Worm (Caenorhabditis elegans) whole organism, L4 larva: Measurements from ENCODE around the gene nspg-4.

Source experiments
- F26F4.8 ChIP-seq: fragments of 200-800 bp; sonication (Bioruptor generic); conservative IDR thresholded peaks from 2 replicates; pipeline ENCODE4 v1.3.6; 2022; ENCODE audit warnings: missing genetic modification characterization, missing compliant biosample characterization
- F49E8.2 ChIP-seq: sonication (generic microtip); optimal IDR thresholded peaks from 2 replicates; lab custom pipeline; 2016; ENCODE audit warnings: missing compliant biosample characterization, mild to moderate bottlenecking, missing genetic modification characterization, borderline replicate concordance
- Y105C5A.15 ChIP-seq: fragments of 200-800 bp; sonication (Bioruptor generic); IDR thresholded peaks from 2 replicates; pipeline ENCODE4 v1.3.6; 2022; ENCODE audit warnings: missing genetic modification characterization, missing compliant biosample characterization
- aha-1 ChIP-seq: fragments of 150-350 bp; peaks from one replicate; lab custom pipeline; 2014; ENCODE audit warnings: missing biosample characterization, missing genetic modification characterization
- aly-2 ChIP-seq: sonication (generic microtip); optimal IDR thresholded peaks from 2 replicates; lab custom pipeline; 2018; ENCODE audit warnings: missing biosample characterization, missing genetic modification characterization
- ama-1 ChIP-seq: fragments of 150-350 bp; optimal IDR thresholded peaks from 2 replicates; lab custom pipeline; 2014; ENCODE audit warnings: inconsistent platforms, mixed read lengths
- ceh-28 ChIP-seq: fragments of 150-350 bp; optimal IDR thresholded peaks from 2 replicates; lab custom pipeline; 2014; ENCODE audit warnings: missing biosample characterization, missing genetic modification reagents, missing genetic modification characterization
- ceh-32 ChIP-seq: sonication (generic microtip); optimal IDR thresholded peaks from 2 replicates; lab custom pipeline; 2016; ENCODE audit warnings: mild to moderate bottlenecking, missing genetic modification characterization, missing compliant biosample characterization; ENCODE audit not compliant: poor library complexity
- ces-1 ChIP-seq: fragments of 150-350 bp; sonication (generic microtip); optimal IDR thresholded peaks from 4 replicates; lab custom pipeline; 2014; ENCODE audit warnings: missing biosample characterization, missing genetic modification reagents, missing genetic modification characterization
- cey-2 ChIP-seq: sonication (generic microtip); optimal IDR thresholded peaks from 3 replicates; lab custom pipeline; 2017; ENCODE audit warnings: missing genetic modification characterization, mild to moderate bottlenecking, missing compliant biosample characterization, antibody characterized with exemption, borderline replicate concordance; ENCODE audit not compliant: insufficient read depth
- daf-16 ChIP-seq, 3 experiments: sonication (generic microtip); optimal IDR thresholded peaks; 2 replicates each; lab custom pipeline; 2016 to 2017; ENCODE audit warnings: missing genetic modification characterization in 3 of 3, missing genetic modification reagents in 3 of 3, mild to moderate bottlenecking in 2 of 3, missing compliant biosample characterization in 2 of 3, missing biosample characterization in 1 of 3, moderate library complexity in 1 of 3
- daf-19 ChIP-seq: fragments of 200-800 bp; sonication (Bioruptor generic); conservative IDR thresholded peaks from 2 replicates; pipeline ENCODE4 v1.3.6; 2022; ENCODE audit warnings: missing genetic modification characterization, missing compliant biosample characterization
- duxl-1 ChIP-seq: sonication (generic microtip); optimal IDR thresholded peaks from 2 replicates; lab custom pipeline; 2016; ENCODE audit warnings: mild to moderate bottlenecking, missing genetic modification characterization, moderate library complexity, missing compliant biosample characterization; ENCODE audit not compliant: poor library complexity
- egl-27 ChIP-seq: sonication (generic microtip); optimal IDR thresholded peaks from 3 replicates; lab custom pipeline; 2017; ENCODE audit warnings: missing biosample characterization, missing genetic modification reagents, missing genetic modification characterization
- fos-1 ChIP-seq: fragments of 150-350 bp; optimal IDR thresholded peaks from 2 replicates; lab custom pipeline; 2014; ENCODE audit warnings: missing biosample characterization, missing genetic modification characterization
- hlh-30 ChIP-seq: sonication (generic microtip); optimal IDR thresholded peaks from 2 replicates; lab custom pipeline; 2017; ENCODE audit warnings: antibody characterized with exemption, mild to moderate bottlenecking, missing genetic modification characterization, missing compliant biosample characterization; ENCODE audit not compliant: insufficient read depth
- lim-7 ChIP-seq: fragments of 200-800 bp; sonication (Bioruptor generic); IDR thresholded peaks from 2 replicates; pipeline ENCODE4 v1.3.6; 2022; ENCODE audit warnings: missing genetic modification characterization, missing compliant biosample characterization
- lin-38 ChIP-seq: fragments of 200-800 bp; sonication (Bioruptor generic); IDR thresholded peaks from 2 replicates; pipeline ENCODE4 v1.3.6; 2022; ENCODE audit warnings: missing genetic modification reagents, missing genetic modification characterization, missing compliant biosample characterization
- madf-5 ChIP-seq, 2 experiments: fragments of 200-800 bp; sonication (Bioruptor generic); IDR thresholded peaks; 2 replicates each; pipeline ENCODE4 v1.3.6; 2022; ENCODE audit warnings: missing compliant biosample characterization in 2 of 2, missing genetic modification characterization in 2 of 2
- madf-9 ChIP-seq: fragments of 200-800 bp; sonication (Bioruptor generic); conservative IDR thresholded peaks from 2 replicates; pipeline ENCODE4 v1.3.6; 2022; ENCODE audit warnings: missing genetic modification reagents, missing genetic modification characterization, missing compliant biosample characterization
- mep-1 ChIP-seq: fragments of 150-350 bp; sonication (generic microtip); optimal IDR thresholded peaks from 3 replicates; lab custom pipeline; 2014; ENCODE audit warnings: missing biosample characterization, missing genetic modification characterization
- nhr-102 ChIP-seq: sonication (generic microtip); optimal IDR thresholded peaks from 2 replicates; lab custom pipeline; 2016; ENCODE audit warnings: mild to moderate bottlenecking, missing genetic modification characterization, moderate library complexity, missing compliant biosample characterization
- nhr-11 ChIP-seq: fragments of 150-350 bp; optimal IDR thresholded peaks from 2 replicates; lab custom pipeline; 2014; ENCODE audit warnings: missing biosample characterization, missing genetic modification characterization
- nhr-42 ChIP-seq: fragments of 200-800 bp; sonication (Bioruptor generic); IDR thresholded peaks from 2 replicates; pipeline ENCODE4 v1.3.6; 2022; ENCODE audit warnings: missing genetic modification characterization, missing compliant biosample characterization
- pha-4 ChIP-seq, 2 experiments: fragments of 150-350 bp in 1 of 2; fragments of 200-800 bp in 1 of 2; sonication (Bioruptor generic) in 1 of 2; IDR thresholded peaks in 1 of 2; optimal IDR thresholded peaks in 1 of 2; 2 replicates each; pipeline versions ENCODE4 v1.3.6 to Lab custom; 2014 to 2022; ENCODE audit warnings: missing genetic modification characterization in 2 of 2, missing genetic modification reagents in 2 of 2, missing biosample characterization in 1 of 2, missing compliant biosample characterization in 1 of 2
- rbr-2 ChIP-seq: sonication (generic microtip); optimal IDR thresholded peaks from 2 replicates; lab custom pipeline; 2016; ENCODE audit warnings: missing genotype, missing genetic modification characterization, missing compliant biosample characterization
- saeg-2 ChIP-seq: fragments of 200-800 bp; sonication (Bioruptor generic); IDR thresholded peaks from 2 replicates; pipeline ENCODE4 v1.3.6; 2022; ENCODE audit warnings: missing genetic modification reagents, missing genetic modification characterization, missing compliant biosample characterization
- set-16 ChIP-seq: fragments of 200-800 bp; sonication (Bioruptor generic); IDR thresholded peaks from 2 replicates; pipeline ENCODE4 v1.3.6; 2022; ENCODE audit warnings: missing genetic modification reagents, missing genetic modification characterization, missing compliant biosample characterization
- skn-1 ChIP-seq: fragments of 150-350 bp; optimal IDR thresholded peaks from 2 replicates; lab custom pipeline; 2014; ENCODE audit warnings: missing biosample characterization, missing genetic modification characterization
- tra-1 ChIP-seq: fragments of 200-800 bp; sonication (Bioruptor generic); IDR thresholded peaks from 2 replicates; pipeline ENCODE4 v1.3.6; 2022; ENCODE audit warnings: missing genetic modification reagents, missing genetic modification characterization, missing compliant biosample characterization
- zag-1 ChIP-seq: fragments of 150-350 bp; optimal IDR thresholded peaks from 2 replicates; lab custom pipeline; 2014; ENCODE audit warnings: missing biosample characterization, missing genetic modification characterization
- zfp-3 ChIP-seq: fragments of 200-800 bp; sonication (Bioruptor generic); conservative IDR thresholded peaks from 2 replicates; pipeline ENCODE4 v1.3.6; 2022; ENCODE audit warnings: missing genetic modification reagents, missing genetic modification characterization, missing compliant biosample characterization
- ztf-11 ChIP-seq: fragments of 150-350 bp; optimal IDR thresholded peaks from 2 replicates; lab custom pipeline; 2014; ENCODE audit warnings: missing biosample characterization, missing genetic modification characterization

Gene nspg-4

ce11 chrX:3316830-3317229 is 33.4 kb downstream of the nspg-4 start:
- no peak for TF ChIP-seq daf-19
- TF ChIP-seq nhr-42 (GFP tag; lab: Robert Waterston, UW), result no peak
- TF ChIP-seq aha-1 (tag; lab: Kevin White, UChicago), result peak; percentile 43

DNA sequence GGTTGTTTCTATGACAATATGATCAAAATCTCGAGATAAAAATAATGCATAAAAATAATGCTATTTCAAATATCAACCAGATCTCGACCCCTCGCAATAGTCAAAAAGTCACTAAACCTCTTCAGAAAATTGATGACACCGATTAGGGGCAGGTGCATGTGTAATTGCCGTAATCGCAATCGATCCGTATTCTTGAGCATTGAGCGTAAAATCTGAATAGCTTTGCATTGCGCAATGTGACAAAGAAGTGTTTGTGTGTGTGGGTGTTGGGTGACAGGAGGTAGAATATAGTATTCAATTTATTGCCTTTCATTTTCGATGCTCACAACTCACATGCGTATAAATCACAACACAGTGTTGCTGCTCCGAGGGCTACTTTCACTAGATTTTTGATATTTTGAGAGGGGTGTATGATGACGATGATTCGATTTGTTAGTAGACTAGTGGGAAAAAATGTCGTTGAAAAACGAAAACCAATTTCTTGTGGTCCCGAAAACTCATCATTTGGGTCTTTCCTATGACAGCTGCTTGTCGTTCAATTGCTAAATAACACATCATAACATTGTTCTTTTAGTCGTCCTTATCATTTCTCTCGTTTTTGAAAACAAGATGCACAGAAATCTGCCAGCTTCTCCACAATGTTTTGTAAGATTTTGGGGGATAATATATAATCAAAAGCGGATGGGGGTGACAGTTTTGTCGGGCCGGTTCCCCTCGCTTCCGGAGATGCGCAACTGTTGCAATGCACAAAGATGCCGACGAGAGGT is 34.1 kb downstream of the nspg-4 start:
- no peak for TF ChIP-seq tra-1 (GFP tag; lab: Robert Waterston, UW)
- TF ChIP-seq daf-16 (GFP tag; optimal IDR thresholded peaks at IDR 0.05; lab: Kevin White, UChicago), result peak in 1 of 2 experiments; percentile 63
- TF ChIP-seq daf-16 (tag; optimal IDR thresholded peaks at IDR 0.05; lab: Kevin White, UChicago), result no peak

DNA sequence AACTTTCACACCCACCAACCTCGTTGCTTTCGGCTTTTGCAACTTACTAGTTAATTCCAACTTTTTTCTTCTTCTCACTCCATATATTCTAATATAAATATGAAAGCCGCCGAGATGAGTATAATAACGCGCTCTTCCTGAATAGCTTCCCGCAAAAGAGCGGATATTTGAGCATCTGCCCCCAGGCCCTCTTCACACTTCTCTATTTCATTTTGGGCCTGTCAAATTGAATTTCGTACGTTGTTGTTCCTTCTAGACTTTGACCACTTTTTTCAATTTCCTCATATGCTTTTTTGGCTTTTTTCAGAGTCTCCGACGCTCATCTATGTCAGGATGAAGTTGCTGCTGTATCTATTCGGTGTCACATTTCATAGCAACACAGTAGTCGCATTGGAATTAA is 35.2 kb downstream of the nspg-4 start, which contains the start of gene ddr-2:
ddr-2 (plus strand) TSS at position 301 of the 400 bp plus-strand sequence.
- no peak for TF ChIP-seq tra-1 (GFP tag; lab: Robert Waterston, UW)
- no peak for TF ChIP-seq aly-2 (tag; lab: Kevin White, UChicago)
- TF ChIP-seq fos-1, result no peak
- TF ChIP-seq ztf-11, result no peak
- TF ChIP-seq F49E8.2 (tag; lab: Kevin White, UChicago), result no peak
- no peak for TF ChIP-seq zfp-3 (GFP tag; lab: Robert Waterston, UW)
- TF ChIP-seq madf-5 (GFP tag; IDR thresholded peaks at IDR 0.05; lab: Robert Waterston, UW), result no peak
- TF ChIP-seq ceh-28 (tag; lab: Kevin White, UChicago), result no peak
- TF ChIP-seq rbr-2, result no peak
- no peak for TF ChIP-seq pha-4 (GFP tag; IDR thresholded peaks at IDR 0.05; lab: Robert Waterston, UW)
- TF ChIP-seq pha-4 (tag; optimal IDR thresholded peaks at IDR 0.05; lab: Kevin White, UChicago), result no peak
- no peak for TF ChIP-seq nhr-11 (tag; lab: Kevin White, UChicago)
- no peak for TF ChIP-seq hlh-30 (tag; lab: Kevin White, UChicago)
- TF ChIP-seq zag-1 (tag; lab: Kevin White, UChicago), result no peak
- no peak for TF ChIP-seq duxl-1 (tag; lab: Kevin White, UChicago)
- no peak for TF ChIP-seq ceh-32 (tag; lab: Kevin White, UChicago)
- TF ChIP-seq ama-1, result no peak
- TF ChIP-seq F26F4.8 (GFP tag; lab: Robert Waterston, UW), result no peak
- TF ChIP-seq ces-1 (GFP tag; lab: Kevin White, UChicago), result no peak

DNA sequence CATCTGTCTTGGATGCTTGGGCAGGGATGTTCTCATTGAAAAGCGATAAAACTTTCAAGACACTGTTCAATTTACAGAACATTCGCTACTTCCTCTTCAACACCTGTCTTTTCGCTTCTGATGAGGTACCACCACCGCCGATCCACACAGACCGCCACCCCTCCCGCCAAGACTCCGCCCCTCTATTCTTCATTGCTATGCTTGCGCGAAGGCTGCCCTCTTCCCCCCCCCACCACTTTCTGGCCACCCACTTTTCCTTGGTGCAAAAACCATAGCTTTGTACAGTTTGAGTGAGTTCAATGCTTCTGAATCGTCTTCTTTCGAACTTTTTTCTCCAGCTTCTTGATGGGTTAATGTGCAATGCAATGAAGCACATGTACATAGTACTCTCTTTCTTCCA is 36.3 kb downstream of the nspg-4 start:
- peak; percentile 67 for TF ChIP-seq set-16
- no peak for TF ChIP-seq saeg-2 (GFP tag; lab: Robert Waterston, UW)
- no peak for TF ChIP-seq skn-1
- no peak for TF ChIP-seq madf-9 (GFP tag; lab: Robert Waterston, UW)
- TF ChIP-seq, all 104 proteins: peak for 1

DNA sequence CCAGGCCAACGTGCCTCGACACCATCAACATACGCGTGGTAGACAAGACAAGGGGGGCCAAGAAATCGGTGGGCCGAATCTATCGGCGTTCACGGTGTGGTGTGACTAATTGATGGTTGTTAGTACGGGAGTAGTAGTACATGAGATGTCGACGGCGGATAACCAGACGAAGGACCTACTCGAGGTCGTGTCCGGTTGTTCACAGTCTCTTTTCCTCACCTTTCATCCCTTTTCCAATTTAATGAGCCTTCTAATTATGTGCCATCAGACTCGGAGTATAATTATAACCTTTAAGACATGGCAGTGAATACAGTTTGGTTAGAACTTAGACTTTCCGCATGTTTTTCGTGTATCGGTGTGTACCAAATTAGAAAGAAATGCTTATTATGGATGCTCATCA is 39.5 kb downstream of the nspg-4 start:
- TF ChIP-seq egl-27 (tag; lab: Kevin White, UChicago) (no peak), mep-1 (tag; lab: Kevin White, UChicago) (no peak), lim-7 (GFP tag; lab: Robert Waterston, UW) (no peak), nhr-102 (tag; lab: Kevin White, UChicago) (no peak), Y105C5A.15 (GFP tag; lab: Robert Waterston, UW) (no peak), lin-38 (GFP tag; lab: Robert Waterston, UW) (no peak), cey-2 (tag; lab: Kevin White, UChicago) (no peak), tra-1 (GFP tag; lab: Robert Waterston, UW) (no peak)
